Worm (Caenorhabditis elegans) whole organism, late embryonic: ENCODE data around the gene R03D7.2.

Experiments
- C38D4.7 ChIP-seq: fragments of 200-800 bp; sonication (Bioruptor generic); optimal IDR thresholded peaks from 2 replicates; lab custom pipeline; 2018; ENCODE audit warnings: mild to moderate bottlenecking, missing genetic modification characterization, moderate library complexity, missing compliant biosample characterization
- K02D7.2 ChIP-seq: sonication (generic microtip); optimal IDR thresholded peaks from 2 replicates; lab custom pipeline; 2017; ENCODE audit warnings: mild to moderate bottlenecking, missing genetic modification characterization, missing compliant biosample characterization
- K09A11.1 ChIP-seq: sonication (generic microtip); optimal IDR thresholded peaks from 2 replicates; lab custom pipeline; 2017; ENCODE audit warnings: antibody characterized with exemption, mild to moderate bottlenecking, missing genetic modification characterization, missing compliant biosample characterization; ENCODE audit not compliant: insufficient read depth
- Y22D7AL.16 ChIP-seq: sonication (generic microtip); optimal IDR thresholded peaks from 2 replicates; lab custom pipeline; 2016; ENCODE audit warnings: missing genetic modification characterization, missing compliant biosample characterization
- ceh-14 ChIP-seq: sonication (generic microtip); optimal IDR thresholded peaks from 2 replicates; lab custom pipeline; 2016; ENCODE audit warnings: missing genotype, missing genetic modification characterization, missing compliant biosample characterization
- ceh-18 ChIP-seq: sonication (generic microtip); optimal IDR thresholded peaks from 2 replicates; lab custom pipeline; 2016; ENCODE audit warnings: missing genetic modification characterization, missing compliant biosample characterization
- ceh-19 ChIP-seq: fragments of 200-800 bp; sonication (Bioruptor generic); optimal IDR thresholded peaks from 2 replicates; lab custom pipeline; 2018; ENCODE audit warnings: mild to moderate bottlenecking, missing genetic modification characterization, missing compliant biosample characterization
- ceh-2 ChIP-seq: sonication (generic microtip); optimal IDR thresholded peaks from 2 replicates; lab custom pipeline; 2016; ENCODE audit warnings: missing genotype, missing genetic modification characterization, missing compliant biosample characterization
- ceh-22 ChIP-seq: sonication (generic microtip); optimal IDR thresholded peaks from 2 replicates; lab custom pipeline; 2017; ENCODE audit warnings: missing biosample characterization, missing genetic modification characterization
- ceh-30 ChIP-seq: fragments of 150-350 bp; optimal IDR thresholded peaks from 2 replicates; lab custom pipeline; 2014; ENCODE audit warnings: missing biosample characterization, missing genetic modification characterization
- ceh-31 ChIP-seq: sonication (generic microtip); optimal IDR thresholded peaks from 2 replicates; lab custom pipeline; 2016; ENCODE audit warnings: missing genetic modification characterization, missing compliant biosample characterization
- ceh-45 ChIP-seq: fragments of 200-800 bp; sonication (Bioruptor generic); IDR thresholded peaks from 2 replicates; pipeline ENCODE4 v1.3.6; 2022; ENCODE audit warnings: missing genetic modification reagents, missing genetic modification characterization, missing compliant biosample characterization
- ceh-48 ChIP-seq: sonication (generic microtip); optimal IDR thresholded peaks from 2 replicates; lab custom pipeline; 2016; ENCODE audit warnings: missing genetic modification characterization, inconsistent platforms, missing compliant biosample characterization
- ceh-6 ChIP-seq: fragments of 200-800 bp; sonication (Bioruptor generic); optimal IDR thresholded peaks from 2 replicates; lab custom pipeline; 2018; ENCODE audit warnings: mild to moderate bottlenecking, missing genetic modification characterization, missing compliant biosample characterization
- ceh-9 ChIP-seq: sonication (generic microtip); optimal IDR thresholded peaks from 2 replicates; lab custom pipeline; 2016; ENCODE audit warnings: mild to moderate bottlenecking, missing genetic modification characterization, inconsistent platforms, missing compliant biosample characterization
- che-1 ChIP-seq: sonication (generic microtip); optimal IDR thresholded peaks from 2 replicates; lab custom pipeline; 2016; ENCODE audit warnings: mild to moderate bottlenecking, missing genetic modification characterization, missing compliant biosample characterization
- dve-1 ChIP-seq: sonication (generic microtip); optimal IDR thresholded peaks from 2 replicates; lab custom pipeline; 2017; ENCODE audit warnings: antibody characterized with exemption, mild to moderate bottlenecking, missing genetic modification characterization, missing compliant biosample characterization
- fax-1 ChIP-seq: sonication (generic microtip); optimal IDR thresholded peaks from 2 replicates; lab custom pipeline; 2016; ENCODE audit warnings: missing genotype, missing genetic modification characterization, missing compliant biosample characterization
- fkh-6 ChIP-seq: sonication (generic microtip); optimal IDR thresholded peaks from 2 replicates; lab custom pipeline; 2016; ENCODE audit warnings: missing genetic modification characterization, missing compliant biosample characterization
- gmeb-2 ChIP-seq: sonication (generic microtip); optimal IDR thresholded peaks from 2 replicates; lab custom pipeline; 2016; ENCODE audit warnings: missing genetic modification characterization, inconsistent platforms, missing compliant biosample characterization
- hlh-13 ChIP-seq: fragments of 200-800 bp; sonication (Bioruptor generic); optimal IDR thresholded peaks from 2 replicates; lab custom pipeline; 2018; ENCODE audit warnings: mild to moderate bottlenecking, missing genetic modification characterization, missing compliant biosample characterization
- lim-6 ChIP-seq: sonication (generic microtip); optimal IDR thresholded peaks from 2 replicates; lab custom pipeline; 2016; ENCODE audit warnings: missing genetic modification characterization, missing compliant biosample characterization
- nfya-1 ChIP-seq: sonication (generic microtip); optimal IDR thresholded peaks from 2 replicates; lab custom pipeline; 2017; ENCODE audit warnings: missing genetic modification characterization, mild to moderate bottlenecking, missing compliant biosample characterization, antibody characterized with exemption, moderate library complexity
- nhr-11 ChIP-seq: fragments of 150-350 bp; optimal IDR thresholded peaks from 2 replicates; lab custom pipeline; 2014; ENCODE audit warnings: missing biosample characterization, missing genetic modification characterization
- nhr-232 ChIP-seq: sonication (generic microtip); optimal IDR thresholded peaks from 2 replicates; lab custom pipeline; 2016; ENCODE audit warnings: missing genetic modification characterization, missing compliant biosample characterization
- npax-4 ChIP-seq: sonication (generic microtip); optimal IDR thresholded peaks from 2 replicates; lab custom pipeline; 2016; ENCODE audit warnings: missing genetic modification characterization, missing compliant biosample characterization
- pat-9 ChIP-seq: fragments of 200-800 bp; sonication (Bioruptor generic); optimal IDR thresholded peaks from 2 replicates; lab custom pipeline; 2018; ENCODE audit warnings: mild to moderate bottlenecking, missing genetic modification characterization, moderate library complexity, missing compliant biosample characterization
- pha-2 ChIP-seq: sonication (generic microtip); optimal IDR thresholded peaks from 2 replicates; lab custom pipeline; 2017; ENCODE audit warnings: mild to moderate bottlenecking, missing genetic modification characterization, missing compliant biosample characterization
- pha-4 ChIP-seq: fragments of 150-350 bp; optimal IDR thresholded peaks from 2 replicates; lab custom pipeline; 2018; ENCODE audit warnings: missing biosample characterization, missing genetic modification reagents, missing genetic modification characterization
- pqm-1 ChIP-seq: sonication (generic microtip); optimal IDR thresholded peaks from 2 replicates; lab custom pipeline; 2016; ENCODE audit warnings: missing genetic modification characterization, missing compliant biosample characterization
- pros-1 ChIP-seq: fragments of 150-350 bp; optimal IDR thresholded peaks from 2 replicates; lab custom pipeline; 2014; ENCODE audit warnings: missing biosample characterization, missing genetic modification reagents, missing genetic modification characterization
- rnt-1 ChIP-seq: sonication (generic microtip); optimal IDR thresholded peaks from 2 replicates; lab custom pipeline; 2016; ENCODE audit warnings: missing genetic modification characterization, missing compliant biosample characterization
- tbx-7 ChIP-seq: sonication (generic microtip); optimal IDR thresholded peaks from 2 replicates; lab custom pipeline; 2016; ENCODE audit warnings: missing genotype, missing genetic modification characterization, missing compliant biosample characterization
- ttx-3 ChIP-seq: sonication (generic microtip); optimal IDR thresholded peaks from 2 replicates; lab custom pipeline; 2016; ENCODE audit warnings: missing genetic modification reagents, missing genetic modification characterization, missing compliant biosample characterization
- unc-42 ChIP-seq: sonication (generic microtip); optimal IDR thresholded peaks from 2 replicates; lab custom pipeline; 2016; ENCODE audit warnings: missing genotype, missing genetic modification characterization, missing compliant biosample characterization
- unc-55 ChIP-seq: sonication (generic microtip); optimal IDR thresholded peaks from 2 replicates; lab custom pipeline; 2017; ENCODE audit warnings: missing biosample characterization, missing genetic modification reagents, missing genetic modification characterization
- zip-5 ChIP-seq: sonication (generic microtip); optimal IDR thresholded peaks from 2 replicates; lab custom pipeline; 2016; ENCODE audit warnings: missing genetic modification characterization, missing compliant biosample characterization
- ztf-16 ChIP-seq: sonication (generic microtip); optimal IDR thresholded peaks from 2 replicates; lab custom pipeline; 2017; ENCODE audit warnings: missing genetic modification characterization, missing compliant biosample characterization

The R03D7.2 gene

ce11 chrII:10959138-10959537, 24.2 kb upstream of the R03D7.2 start:
- TF ChIP-seq pqm-1, result no peak

ce11 chrII:10956793-10957192, 21.8 kb upstream of the R03D7.2 start, which contains the start of gene R03D7.8:
R03D7.8 (minus strand) TSS chrII:10956893.
- TF ChIP-seq pat-9 (tag; lab: Kevin White, UChicago) (no peak), K09A11.1 (tag; lab: Kevin White, UChicago) (no peak), ceh-19 (GFP tag; lab: Kevin White, UChicago) (no peak)

- TF ChIP-seq K02D7.2, result no peak
- TF ChIP-seq fkh-6 (tag; lab: Kevin White, UChicago), result no peak
- no peak for TF ChIP-seq ceh-18 (tag; lab: Kevin White, UChicago)
- no peak for TF ChIP-seq nhr-232 (tag; lab: Kevin White, UChicago)
- no peak for TF ChIP-seq K09A11.1 (tag; lab: Kevin White, UChicago)
Observed at ce11 chrII:10955114-10955513, 20.1 kb upstream of the R03D7.2 start.

ce11 chrII:10953065-10953464, 18.1 kb upstream of the R03D7.2 start, which contains the start of gene nos-1:
nos-1 (minus strand) TSS chrII:10953165.
- TF ChIP-seq ceh-6 (GFP tag; lab: Kevin White, UChicago) (no peak), C38D4.7 (GFP tag; lab: Kevin White, UChicago) (no peak), ceh-48 (tag; lab: Kevin White, UChicago) (no peak), hlh-13 (no peak), K09A11.1 (tag; lab: Kevin White, UChicago) (no peak), ceh-22 (no peak), fax-1 (tag; lab: Kevin White, UChicago) (no peak), ceh-9 (tag; lab: Kevin White, UChicago) (no peak), che-1 (tag; lab: Kevin White, UChicago) (no peak), ztf-16 (tag; lab: Kevin White, UChicago) (no peak), pqm-1 (no peak), lim-6 (tag; lab: Kevin White, UChicago) (no peak), ceh-30 (no peak), K02D7.2 (no peak), nhr-11 (tag; lab: Kevin White, UChicago) (no peak), npax-4 (tag; lab: Kevin White, UChicago) (no peak), nfya-1 (no peak), ceh-18 (tag; lab: Kevin White, UChicago) (no peak), ceh-2 (no peak), pha-4 (tag; lab: Kevin White, UChicago) (no peak)

- TF ChIP-seq ceh-31 (tag; lab: Kevin White, UChicago) (peak; percentile 4), pha-2 (tag; lab: Kevin White, UChicago) (no peak), nfya-1 (peak; percentile 12), ceh-18 (tag; lab: Kevin White, UChicago) (peak; percentile 29), unc-55 (GFP tag; lab: Kevin White, UChicago) (peak; percentile 50), unc-42 (tag; lab: Kevin White, UChicago) (no peak), dve-1 (tag; lab: Kevin White, UChicago) (peak; percentile 28)
Observed at ce11 chrII:10950107-10950679, 15.2 kb upstream of the R03D7.2 start, which contains the start of gene gst-5. gst-5 (plus strand) TSS chrII:10950352.

- no peak for TF ChIP-seq ztf-16 (tag; lab: Kevin White, UChicago)
- TF ChIP-seq K09A11.1 (tag; lab: Kevin White, UChicago), result no peak
- TF ChIP-seq K02D7.2, result no peak
- no peak for TF ChIP-seq ceh-45
- no peak for TF ChIP-seq ceh-30
- TF ChIP-seq pros-1 (tag; lab: Kevin White, UChicago), result no peak
- TF ChIP-seq Y22D7AL.16 (tag; lab: Kevin White, UChicago), result no peak
- no peak for TF ChIP-seq rnt-1 (tag; lab: Kevin White, UChicago)
- no peak for TF ChIP-seq tbx-7 (tag; lab: Kevin White, UChicago)
- TF ChIP-seq gmeb-2 (tag; lab: Kevin White, UChicago), result no peak
- no peak for TF ChIP-seq ceh-14 (tag; lab: Kevin White, UChicago)
- TF ChIP-seq pqm-1, result no peak
- no peak for TF ChIP-seq zip-5 (tag; lab: Kevin White, UChicago)
- TF ChIP-seq ttx-3 (tag; lab: Kevin White, UChicago), result no peak
Observed at ce11 chrII:10949383-10949782, 14.4 kb upstream of the R03D7.2 start.
